Fruit fly (Drosophila melanogaster): ENCODE results near the gene CG17734.
A peak's percentile ranks its signal among the peaks of the same experiment; 100 is the strongest.

The CG17734 gene

dm6 chr3R:11216156-11216630, 27.6 kb downstream of the CG17734 start, which contains the start of the genes RpS25 and CG4820 (continued):
- TF ChIP-seq CG3847 (GFP tag; IDR thresholded peaks at IDR 0.05) (peak; percentile 95), chm (GFP tag; IDR thresholded peaks at IDR 0.05) (peak; percentile 90), CG11560 (tag; IDR thresholded peaks at IDR 0.05) (peak; percentile 54; the same call in 2 of the 3 replicates), Mes4 (GFP tag; optimal IDR thresholded peaks at IDR 0.05) (peak; percentile 97), toy (GFP tag; IDR thresholded peaks at IDR 0.05) (peak; percentile 36; the same call in 1 of the 2 replicates), jumu (GFP tag; optimal IDR thresholded peaks at IDR 0.05) (peak; percentile 81), corto (GFP tag; optimal IDR thresholded peaks at IDR 0.05) (no peak), CG7786 (GFP tag; optimal IDR thresholded peaks at IDR 0.05) (peak; percentile 81), D (optimal IDR thresholded peaks at IDR 0.05) (no peak), D (GFP tag; optimal IDR thresholded peaks at IDR 0.05) (peak; percentile 86), cg (GFP tag; optimal IDR thresholded peaks at IDR 0.05) (no peak), CG16779 (GFP tag; IDR thresholded peaks at IDR 0.05) (peak; percentile 79), sd (tag; optimal IDR thresholded peaks at IDR 0.05) (peak; percentile 57), CG1832 (GFP tag; optimal IDR thresholded peaks at IDR 0.05) (no peak), CG2199 (GFP tag; IDR thresholded peaks at IDR 0.05) (0 out of 3 replicates have a peak, but pooled peaks have one; percentile 10), kni (GFP tag; optimal IDR thresholded peaks at IDR 0.05) (peak; percentile 95), prd (optimal IDR thresholded peaks at IDR 0.05) (no peak), prd (GFP tag; IDR thresholded peaks at IDR 0.05) (peak; percentile 70), cad (GFP tag; optimal IDR thresholded peaks at IDR 0.05) (no peak), Lpt (GFP tag; optimal IDR thresholded peaks at IDR 0.05) (no peak), CG16813 (GFP tag; IDR thresholded peaks at IDR 0.05; ENCODE audit: partially characterized antibody) (peak; percentile 87), E2f2 (GFP tag; IDR thresholded peaks at IDR 0.05) (peak; percentile 80), ken (GFP tag; IDR thresholded peaks at IDR 0.05) (peak; percentile 78), CG8388 (GFP tag; optimal IDR thresholded peaks at IDR 0.05) (peak; percentile 82), CG4820 (GFP tag; optimal IDR thresholded peaks at IDR 0.05) (peak; percentile 94), CG8944 (GFP tag; optimal IDR thresholded peaks at IDR 0.05) (peak; percentile 80), Lim3 (GFP tag; IDR thresholded peaks at IDR 0.05) (peak; percentile 28; the same call in 1 of the 2 replicates), pzg (GFP tag; optimal IDR thresholded peaks at IDR 0.05) (peak; percentile 98), Gsc (GFP tag; IDR thresholded peaks at IDR 0.05) (no peak), BtbVII (GFP tag; optimal IDR thresholded peaks at IDR 0.05) (peak; percentile 92), sr (GFP tag; IDR thresholded peaks at IDR 0.05) (peak; percentile 82), vfl (GFP tag; optimal IDR thresholded peaks at IDR 0.05) (peak; percentile 80), dimm (GFP tag; IDR thresholded peaks at IDR 0.05) (peak; percentile 54), Pdp1 (GFP tag; optimal IDR thresholded peaks at IDR 0.05) (peak; percentile 86 to 91), CG6854 (GFP tag; optimal IDR thresholded peaks at IDR 0.05) (peak; percentile 90), CG6683 (GFP tag; optimal IDR thresholded peaks at IDR 0.05) (peak; percentile 87), Camta (GFP tag; optimal IDR thresholded peaks at IDR 0.05) (peak; percentile 94), CG9797 (GFP tag; optimal IDR thresholded peaks at IDR 0.05) (peak; percentile 99), Ssrp (tag; optimal IDR thresholded peaks at IDR 0.05) (peak; percentile 81), CG1647 (GFP tag; optimal IDR thresholded peaks at IDR 0.05) (peak; percentile 82), CG6272 (GFP tag; IDR thresholded peaks at IDR 0.05) (peak; percentile 77), D19A (tag; optimal IDR thresholded peaks at IDR 0.05) (peak; percentile 65), ems (GFP tag; optimal IDR thresholded peaks at IDR 0.05) (peak; percentile 79), Xbp1 (GFP tag; optimal IDR thresholded peaks at IDR 0.05) (peak; percentile 89), oc (tag; optimal IDR thresholded peaks at IDR 0.05) (peak; percentile 63), Bteb2 (GFP tag; optimal IDR thresholded peaks at IDR 0.05) (peak; percentile 87), CG2678 (tag; optimal IDR thresholded peaks at IDR 0.05) (peak; percentile 85), ewg (GFP tag; optimal IDR thresholded peaks at IDR 0.05) (peak; percentile 95), salm (tag; optimal IDR thresholded peaks at IDR 0.05) (peak; percentile 85), chif (GFP tag; optimal IDR thresholded peaks at IDR 0.05) (peak; percentile 75 to 92), Nf-YB (GFP tag; optimal IDR thresholded peaks at IDR 0.05) (peak; percentile 77)
